Worm (Caenorhabditis elegans) whole organism, young adult: ENCODE data around the gene B0238.15.

Source experiments
- B0261.1 ChIP-seq: sonication (generic microtip); optimal IDR thresholded peaks from 2 replicates; lab custom pipeline; 2016; ENCODE audit warnings: mild to moderate bottlenecking, missing genetic modification characterization, moderate library complexity, missing compliant biosample characterization
- B0336.3 ChIP-seq: fragments of 200-800 bp; sonication (Bioruptor generic); IDR thresholded peaks from 2 replicates; pipeline ENCODE4 v1.3.6; 2022; ENCODE audit warnings: missing genetic modification characterization, missing compliant biosample characterization
- D2030.7 ChIP-seq: fragments of 200-800 bp; sonication (Bioruptor generic); IDR thresholded peaks from 2 replicates; pipeline ENCODE4 v1.3.6; 2022; ENCODE audit warnings: missing genetic modification reagents, missing genetic modification characterization, missing compliant biosample characterization
- F23B12.7 ChIP-seq: sonication (generic microtip); optimal IDR thresholded peaks from 2 replicates; lab custom pipeline; 2017; ENCODE audit warnings: missing genetic modification characterization, mild to moderate bottlenecking, missing compliant biosample characterization, antibody characterized with exemption, moderate library complexity; ENCODE audit not compliant: insufficient read depth
- F33H1.4 ChIP-seq: fragments of 200-800 bp; sonication (Bioruptor generic); IDR thresholded peaks from 2 replicates; pipeline ENCODE4 v1.3.6; 2022; ENCODE audit warnings: missing genetic modification reagents, missing genetic modification characterization, missing compliant biosample characterization
- F37B4.10 ChIP-seq: fragments of 200-800 bp; sonication (Bioruptor generic); IDR thresholded peaks from 2 replicates; pipeline ENCODE4 v1.3.6; 2022; ENCODE audit warnings: missing genetic modification characterization, missing compliant biosample characterization
- F49E8.2 ChIP-seq: sonication (generic microtip); optimal IDR thresholded peaks from 3 replicates; lab custom pipeline; 2017; ENCODE audit warnings: missing genetic modification characterization, mild to moderate bottlenecking, missing compliant biosample characterization, antibody characterized with exemption, moderate library complexity; ENCODE audit not compliant: insufficient read depth
- F52B5.7 ChIP-seq: sonication (generic microtip); optimal IDR thresholded peaks from 2 replicates; lab custom pipeline; 2016; ENCODE audit warnings: mild to moderate bottlenecking, missing genetic modification characterization, missing compliant biosample characterization
- T26A5.8 ChIP-seq: sonication (generic microtip); optimal IDR thresholded peaks from 2 replicates; lab custom pipeline; 2016; ENCODE audit warnings: missing genetic modification characterization, missing compliant biosample characterization
- Y53G8AR.9 ChIP-seq: fragments of 200-800 bp; sonication (Bioruptor generic); conservative IDR thresholded peaks from 2 replicates; pipeline ENCODE4 v1.3.6; 2022; ENCODE audit warnings: missing genetic modification reagents, missing genetic modification characterization, missing compliant biosample characterization
- Y56A3A.18 ChIP-seq: fragments of 200-800 bp; sonication (Bioruptor generic); IDR thresholded peaks from 2 replicates; pipeline ENCODE4 v1.3.6; 2022; ENCODE audit warnings: missing genetic modification reagents, missing genetic modification characterization, missing compliant biosample characterization
- Y95B8A.8 ChIP-seq: fragments of 200-800 bp; sonication (Bioruptor generic); IDR thresholded peaks from 2 replicates; pipeline ENCODE4 v1.3.6; 2022; ENCODE audit warnings: missing genetic modification reagents, missing genetic modification characterization, missing compliant biosample characterization
- ama-1 ChIP-seq, 3 experiments: fragments of 150-350 bp in 1 of 3; sonication (generic microtip) in 2 of 3; optimal IDR thresholded peaks; 2 replicates each; lab custom pipeline; 2014 to 2018; ENCODE audit warnings: missing biosample characterization in 2 of 3, missing genetic modification characterization in 2 of 3, missing genetic modification reagents in 2 of 3
- athp-1 ChIP-seq: sonication (generic microtip); optimal IDR thresholded peaks from 2 replicates; lab custom pipeline; 2017; ENCODE audit warnings: mild to moderate bottlenecking, missing genetic modification characterization, missing compliant biosample characterization
- attf-3 ChIP-seq: fragments of 200-800 bp; sonication (Bioruptor generic); conservative IDR thresholded peaks from 2 replicates; pipeline ENCODE4 v1.3.6; 2022; ENCODE audit warnings: missing genetic modification reagents, missing genetic modification characterization, missing compliant biosample characterization
- attf-6 ChIP-seq: fragments of 200-800 bp; sonication (Bioruptor generic); IDR thresholded peaks from 2 replicates; pipeline ENCODE4 v1.3.6; 2022; ENCODE audit warnings: missing genetic modification reagents, missing genetic modification characterization, missing compliant biosample characterization
- ccch-3 ChIP-seq: fragments of 200-800 bp; sonication (Bioruptor generic); optimal IDR thresholded peaks from 2 replicates; lab custom pipeline; 2018; ENCODE audit warnings: mild to moderate bottlenecking, missing genetic modification characterization, missing compliant biosample characterization
- cebp-1 ChIP-seq, 2 experiments: fragments of 200-800 bp in 1 of 2; sonication (Bioruptor generic) in 1 of 2; sonication (generic microtip) in 1 of 2; IDR thresholded peaks in 1 of 2; optimal IDR thresholded peaks in 1 of 2; 2 replicates each; pipeline versions ENCODE4 v1.3.6 to Lab custom; 2017 to 2022; ENCODE audit warnings: missing compliant biosample characterization in 2 of 2, missing genetic modification characterization in 2 of 2, mild to moderate bottlenecking in 1 of 2, missing genetic modification reagents in 1 of 2, moderate library complexity in 1 of 2
- ceh-79 ChIP-seq: sonication (generic microtip); optimal IDR thresholded peaks from 2 replicates; lab custom pipeline; 2017; ENCODE audit warnings: mild to moderate bottlenecking, missing genetic modification characterization, missing compliant biosample characterization
- die-1 ChIP-seq: sonication (generic microtip); optimal IDR thresholded peaks from 2 replicates; lab custom pipeline; 2016; ENCODE audit warnings: missing genotype, mild to moderate bottlenecking, missing genetic modification characterization, missing compliant biosample characterization
- efl-1 ChIP-seq: fragments of 150-350 bp; optimal IDR thresholded peaks from 2 replicates; lab custom pipeline; 2014; ENCODE audit warnings: missing biosample characterization, missing genetic modification reagents, missing genetic modification characterization
- ekl-4 ChIP-seq: fragments of 200-800 bp; sonication (Bioruptor generic); IDR thresholded peaks from 2 replicates; pipeline ENCODE4 v1.3.6; 2022; ENCODE audit warnings: missing genetic modification reagents, missing genetic modification characterization, missing compliant biosample characterization
- fkh-3 ChIP-seq: sonication (generic microtip); optimal IDR thresholded peaks from 2 replicates; lab custom pipeline; 2016; ENCODE audit warnings: mild to moderate bottlenecking, missing genetic modification characterization, missing compliant biosample characterization
- him-1 ChIP-seq: sonication (generic microtip); optimal IDR thresholded peaks from 2 replicates; lab custom pipeline; 2016; ENCODE audit warnings: missing genotype, missing genetic modification reagents, missing genetic modification characterization, missing compliant biosample characterization
- hrde-1 ChIP-seq: sonication (generic microtip); optimal IDR thresholded peaks from 2 replicates; lab custom pipeline; 2016; ENCODE audit warnings: missing genetic modification characterization, mild to moderate bottlenecking, missing compliant biosample characterization, moderate library complexity, missing genotype, missing genetic modification reagents, borderline replicate concordance
- lin-35 ChIP-seq, 3 experiments: fragments of 150-350 bp in 2 of 3; sonication (generic microtip) in 1 of 3; optimal IDR thresholded peaks; 2 replicates each; lab custom pipeline; 2014 to 2018; ENCODE audit warnings: missing biosample characterization in 3 of 3, missing genetic modification characterization in 3 of 3, missing genetic modification reagents in 3 of 3
- lin-54 ChIP-seq: fragments of 200-800 bp; sonication (Bioruptor generic); optimal IDR thresholded peaks from 2 replicates; lab custom pipeline; 2018; ENCODE audit warnings: mild to moderate bottlenecking, missing genetic modification characterization, missing compliant biosample characterization
- madf-6 ChIP-seq: fragments of 200-800 bp; sonication (Bioruptor generic); IDR thresholded peaks from 2 replicates; pipeline ENCODE4 v1.3.6; 2022; ENCODE audit warnings: missing genetic modification reagents, missing genetic modification characterization, missing compliant biosample characterization
- madf-8 ChIP-seq: fragments of 200-800 bp; sonication (Bioruptor generic); conservative IDR thresholded peaks from 2 replicates; pipeline ENCODE4 v1.3.6; 2022; ENCODE audit warnings: missing genetic modification reagents, missing genetic modification characterization, missing compliant biosample characterization
- nfya-1 ChIP-seq: sonication (generic microtip); optimal IDR thresholded peaks from 2 replicates; lab custom pipeline; 2017; ENCODE audit warnings: antibody characterized with exemption, missing compliant biosample characterization, missing genetic modification characterization, borderline replicate concordance; ENCODE audit not compliant: insufficient read depth
- rec-8 ChIP-seq, 2 experiments: sonication (generic microtip); optimal IDR thresholded peaks; 2 replicates each; lab custom pipeline; 2016; ENCODE audit warnings: mild to moderate bottlenecking in 2 of 2, missing genetic modification characterization in 2 of 2, missing genetic modification reagents in 2 of 2, missing genotype in 2 of 2, missing biosample characterization in 1 of 2, missing compliant biosample characterization in 1 of 2, moderate library complexity in 1 of 2
- repo-1 ChIP-seq: sonication (generic microtip); optimal IDR thresholded peaks from 2 replicates; lab custom pipeline; 2017; ENCODE audit warnings: mild to moderate bottlenecking, missing genetic modification characterization, missing compliant biosample characterization
- snpc-1.3 ChIP-seq: sonication (generic microtip); optimal IDR thresholded peaks from 2 replicates; lab custom pipeline; 2017; ENCODE audit warnings: missing genetic modification characterization, mild to moderate bottlenecking, missing compliant biosample characterization, antibody characterized with exemption, moderate library complexity, missing genotype, missing genetic modification reagents; ENCODE audit not compliant: insufficient read depth
- tbp1 ChIP-seq: fragments of 200-800 bp; sonication (Bioruptor generic); optimal IDR thresholded peaks from 2 replicates; lab custom pipeline; 2018; ENCODE audit warnings: mild to moderate bottlenecking, missing genetic modification characterization, missing compliant biosample characterization
- tbx-9 ChIP-seq: sonication (generic microtip); optimal IDR thresholded peaks from 2 replicates; lab custom pipeline; 2016; ENCODE audit warnings: borderline replicate concordance, missing genetic modification characterization, inconsistent platforms, missing compliant biosample characterization
- tlf-1 ChIP-seq: fragments of 200-800 bp; sonication (Bioruptor generic); optimal IDR thresholded peaks from 2 replicates; lab custom pipeline; 2018; ENCODE audit warnings: mild to moderate bottlenecking, missing genetic modification characterization, missing compliant biosample characterization
- unc-130 ChIP-seq: sonication (generic microtip); optimal IDR thresholded peaks from 2 replicates; lab custom pipeline; 2016; ENCODE audit warnings: missing genetic modification reagents, missing genetic modification characterization, missing compliant biosample characterization
- ztf-22 ChIP-seq: fragments of 200-800 bp; sonication (Bioruptor generic); optimal IDR thresholded peaks from 2 replicates; lab custom pipeline; 2018; ENCODE audit warnings: mild to moderate bottlenecking, missing genetic modification characterization, moderate library complexity, missing compliant biosample characterization

The B0238.15 gene

DNA sequence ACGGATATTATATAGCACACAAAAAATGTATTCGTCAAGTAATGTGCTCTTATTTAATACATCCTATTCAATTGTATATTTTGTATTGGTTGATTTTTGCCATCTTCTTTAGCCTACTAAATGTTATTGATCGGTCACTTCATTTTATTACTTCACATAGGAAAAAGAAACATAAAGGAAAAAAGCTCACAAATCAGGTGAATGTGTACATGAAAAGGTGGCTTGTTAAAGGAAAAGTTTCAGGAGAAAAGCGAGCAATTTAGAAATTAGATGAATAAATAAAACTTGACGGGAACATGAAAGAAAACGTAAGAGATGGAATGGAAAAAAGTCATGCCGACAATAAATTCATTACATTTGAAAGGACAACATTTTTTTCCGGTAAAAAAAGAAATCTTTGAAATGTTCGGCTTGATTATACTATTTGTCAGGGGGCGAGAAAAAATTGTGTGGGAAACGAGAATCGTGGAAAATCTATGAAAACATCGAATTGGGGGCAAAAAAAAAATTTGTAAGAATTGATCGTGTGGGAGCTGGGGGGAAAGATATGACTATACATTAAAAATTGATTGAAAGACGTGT lies 35.5 kb downstream of the B0238.15 start:
- TF ChIP-seq nfya-1 (tag; lab: Kevin White, UChicago) (no peak), D2030.7 (GFP tag; lab: Robert Waterston, UW) (0 out of 2 replicates have a peak, but pooled peaks have one; percentile 9), ceh-79 (tag; lab: Kevin White, UChicago) (peak; percentile 48), tbp1 (GFP tag; lab: Kevin White, UChicago) (peak; percentile 29), madf-8 (GFP tag; lab: Robert Waterston, UW) (no peak), F37B4.10 (GFP tag; lab: Robert Waterston, UW) (no peak), snpc-1.3 (peak; percentile 54), madf-6 (GFP tag; lab: Robert Waterston, UW) (peak; percentile 58), Y56A3A.18 (GFP tag; lab: Robert Waterston, UW) (0 out of 2 replicates have a peak, but pooled peaks have one; percentile 12), F33H1.4 (GFP tag; lab: Robert Waterston, UW) (peak; percentile 26), F49E8.2 (tag; lab: Kevin White, UChicago) (peak; percentile 52), lin-54 (GFP tag; lab: Kevin White, UChicago) (peak; percentile 33), unc-130 (GFP tag; lab: Kevin White, UChicago) (no peak), B0336.3 (GFP tag; lab: Robert Waterston, UW) (0 out of 2 replicates have a peak, but pooled peaks have one; percentile 34), ekl-4 (peak; percentile 60; the same call in 1 of the 2 replicates), him-1 (tag; lab: Kevin White, UChicago) (no peak), attf-6 (0 out of 2 replicates have a peak, but pooled peaks have one; percentile 47), tlf-1 (peak; percentile 5), attf-3 (no peak), F23B12.7 (tag; lab: Kevin White, UChicago) (no peak), ztf-22 (no peak), T26A5.8 (tag; lab: Kevin White, UChicago) (no peak), tbx-9 (tag; lab: Kevin White, UChicago) (no peak), die-1 (tag; lab: Kevin White, UChicago) (peak; percentile 38), F52B5.7 (tag; lab: Kevin White, UChicago) (peak; percentile 41), cebp-1 (GFP tag; IDR thresholded peaks at IDR 0.05; lab: Robert Waterston, UW) (no peak), cebp-1 (tag; optimal IDR thresholded peaks at IDR 0.05; lab: Kevin White, UChicago) (peak; percentile 58), hrde-1 (tag; lab: Kevin White, UChicago) (peak; percentile 42), efl-1 (no peak), repo-1 (tag; lab: Kevin White, UChicago) (peak; percentile 82), fkh-3 (peak; percentile 46), rec-8 (tag; optimal IDR thresholded peaks at IDR 0.05; lab: Kevin White, UChicago) (peak in 1 of 2 experiments; percentile 29), B0261.1 (tag; lab: Kevin White, UChicago) (no peak), ama-1 (optimal IDR thresholded peaks at IDR 0.05; lab: Kevin White, UChicago) (no peak), ama-1 (GFP tag; optimal IDR thresholded peaks at IDR 0.05; lab: Kevin White, UChicago) (peak in 1 of 2 experiments; percentile 55), lin-35 (GFP tag; optimal IDR thresholded peaks at IDR 0.05; lab: Kevin White, UChicago) (peak in 1 of 3 experiments; percentile 64), Y95B8A.8 (GFP tag; lab: Robert Waterston, UW) (no peak), athp-1 (tag; lab: Kevin White, UChicago) (peak; percentile 52), ccch-3 (no peak), Y53G8AR.9 (GFP tag; lab: Robert Waterston, UW) (peak; percentile 63; the same call in 1 of the 2 replicates)
- TF ChIP-seq, all 124 proteins: peak for 24
